Fruit fly (Drosophila melanogaster) whole organism, embryonic: ENCODE data around the gene Rab8.
A peak's percentile ranks its signal among the peaks of the same experiment; 100 is the strongest.

Experiments used
- Antp ChIP-seq: fragments of 200-800 bp; sonication (Bioruptor generic); optimal IDR thresholded peaks from 3 replicates; lab custom pipeline; 2016; ENCODE audit warnings: missing biosample characterization, missing genetic modification characterization
- B-H2 ChIP-seq: fragments of 200-800 bp; sonication (Bioruptor generic); optimal IDR thresholded peaks from 2 replicates; lab custom pipeline; 2018; ENCODE audit warnings: missing biosample characterization, mild to moderate bottlenecking, missing genetic modification characterization
- CG1024 ChIP-seq: fragments of 200-800 bp; sonication (Bioruptor generic); IDR thresholded peaks from 2 replicates; pipeline ENCODE4 v1.3.6; 2022; ENCODE audit warnings: missing biosample characterization, missing genetic modification characterization
- CG10321 ChIP-seq: fragments of 200-800 bp; sonication (Bioruptor generic); IDR thresholded peaks from 2 replicates; pipeline ENCODE4 v1.3.6; 2022; ENCODE audit warnings: missing biosample characterization, missing genetic modification characterization
- CG12391 ChIP-seq: fragments of 200-800 bp; sonication (Bioruptor generic); optimal IDR thresholded peaks from 3 replicates; lab custom pipeline; 2018; ENCODE audit warnings: missing biosample characterization, mild to moderate bottlenecking, missing genetic modification characterization, moderate library complexity
- CG13624 ChIP-seq: fragments of 200-800 bp; sonication (Bioruptor generic); optimal IDR thresholded peaks from 2 replicates; lab custom pipeline; 2016; ENCODE audit warnings: missing biosample characterization, missing genetic modification characterization
- CG13775 ChIP-seq: fragments of 200-800 bp; sonication (Bioruptor generic); optimal IDR thresholded peaks from 3 replicates; lab custom pipeline; 2017; ENCODE audit warnings: missing biosample characterization, mild to moderate bottlenecking, missing genetic modification characterization
- CG15601 ChIP-seq: fragments of 200-800 bp; sonication (Bioruptor generic); optimal IDR thresholded peaks from 3 replicates; lab custom pipeline; 2019; ENCODE audit warnings: missing biosample characterization, mild to moderate bottlenecking, missing genetic modification characterization, moderate library complexity
- CG1792 ChIP-seq: fragments of 200-800 bp; sonication (Bioruptor generic); optimal IDR thresholded peaks from 2 replicates; lab custom pipeline; 2016; ENCODE audit warnings: missing biosample characterization, missing genetic modification characterization
- CG18599 ChIP-seq: fragments of 200-800 bp; sonication (Bioruptor generic); optimal IDR thresholded peaks from 3 replicates; lab custom pipeline; 2017; ENCODE audit warnings: missing biosample characterization, missing genetic modification characterization, mild to moderate bottlenecking, moderate library complexity, missing genetic modification reagents
- CG2129 ChIP-seq: fragments of 200-800 bp; sonication (Bioruptor generic); IDR thresholded peaks from 2 replicates; pipeline ENCODE4 v1.3.6; 2022; ENCODE audit warnings: missing biosample characterization, missing genetic modification characterization; ENCODE audit not compliant: partially characterized antibody
- CG3065 ChIP-seq: fragments of 200-800 bp; sonication (Bioruptor generic); optimal IDR thresholded peaks from 2 replicates; lab custom pipeline; 2016; ENCODE audit warnings: missing biosample characterization, missing genetic modification characterization
- CG31224 ChIP-seq: fragments of 200-800 bp; sonication (Bioruptor generic); IDR thresholded peaks from 2 replicates; pipeline ENCODE4 v1.3.6; 2022; ENCODE audit warnings: missing biosample characterization, missing genetic modification characterization
- CG42726 ChIP-seq: fragments of 200-800 bp; sonication (Bioruptor generic); IDR thresholded peaks from 2 replicates; pipeline ENCODE4 v1.3.6; 2022; ENCODE audit warnings: missing biosample characterization, missing genetic modification characterization; ENCODE audit not compliant: partially characterized antibody
- CG8089 ChIP-seq: fragments of 200-800 bp; sonication (Bioruptor generic); optimal IDR thresholded peaks from 3 replicates; lab custom pipeline; 2016; ENCODE audit warnings: missing biosample characterization, missing genetic modification characterization
- CG8290 ChIP-seq, 3 experiments: fragments of 200-800 bp; sonication (Bioruptor generic); optimal IDR thresholded peaks; 2 replicates each; lab custom pipeline; 2016 to 2019; ENCODE audit warnings: missing biosample characterization in 3 of 3, missing genetic modification characterization in 3 of 3, mild to moderate bottlenecking in 2 of 3, moderate library complexity in 1 of 3
- CG9932 ChIP-seq: fragments of 200-800 bp; sonication (Bioruptor generic); IDR thresholded peaks from 2 replicates; pipeline ENCODE4 v1.3.6; 2022; ENCODE audit warnings: missing biosample characterization, missing genetic modification characterization
- Doc2 ChIP-seq: fragments of 200-800 bp; sonication (Bioruptor generic); IDR thresholded peaks from 2 replicates; pipeline ENCODE4 v1.3.6; 2022; ENCODE audit warnings: missing biosample characterization, missing genetic modification characterization
- Dp ChIP-seq: fragments of 200-800 bp; sonication (Bioruptor generic); optimal IDR thresholded peaks from 2 replicates; lab custom pipeline; 2018; ENCODE audit warnings: missing biosample characterization, mild to moderate bottlenecking, missing genetic modification characterization, moderate library complexity
- H2.0 ChIP-seq: fragments of 200-800 bp; sonication (Bioruptor generic); IDR thresholded peaks from 2 replicates; pipeline ENCODE4 v1.3.6; 2022; ENCODE audit warnings: missing biosample characterization, missing genetic modification characterization
- HmgD ChIP-seq: fragments of 200-800 bp; sonication (Bioruptor generic); optimal IDR thresholded peaks from 3 replicates; lab custom pipeline; 2016; ENCODE audit warnings: missing biosample characterization, missing genetic modification characterization
- Hr3 ChIP-seq: fragments of 200-800 bp; sonication (Bioruptor generic); optimal IDR thresholded peaks from 3 replicates; lab custom pipeline; 2016; ENCODE audit warnings: missing biosample characterization, missing genetic modification characterization
- Hsf ChIP-seq: fragments of 200-800 bp; sonication (Bioruptor generic); optimal IDR thresholded peaks from 3 replicates; lab custom pipeline; 2016; ENCODE audit warnings: missing biosample characterization, missing genetic modification characterization
- Lhr ChIP-seq: fragments of 200-800 bp; sonication (Bioruptor generic); optimal IDR thresholded peaks from 3 replicates; lab custom pipeline; 2017; ENCODE audit warnings: mild to moderate bottlenecking, missing biosample characterization, missing genetic modification reagents, missing genetic modification characterization
- Med ChIP-seq: fragments of 200-800 bp; sonication (Bioruptor generic); peaks from one replicate; lab custom pipeline; 2016; ENCODE audit warnings: missing biosample characterization, missing genetic modification characterization, mild to moderate bottlenecking, inconsistent platforms, moderate library complexity
- Myb ChIP-seq: fragments of 200-800 bp; sonication (Bioruptor generic); optimal IDR thresholded peaks from 2 replicates; lab custom pipeline; 2016; ENCODE audit warnings: missing biosample characterization, missing genetic modification characterization
- Ptx1 ChIP-seq: fragments of 200-800 bp; sonication (Bioruptor generic); IDR thresholded peaks from 2 replicates; pipeline ENCODE4 v1.3.6; 2022; ENCODE audit warnings: missing biosample characterization, missing genetic modification characterization
- Xbp1 ChIP-seq: fragments of 200-800 bp; sonication (Bioruptor generic); optimal IDR thresholded peaks from 3 replicates; lab custom pipeline; 2016; ENCODE audit warnings: missing biosample characterization, mild to moderate bottlenecking, missing genetic modification characterization
- amos ChIP-seq: fragments of 200-800 bp; sonication (Bioruptor generic); IDR thresholded peaks from 2 replicates; pipeline ENCODE4 v1.3.6; 2022; ENCODE audit warnings: missing biosample characterization, missing genetic modification characterization; ENCODE audit not compliant: partially characterized antibody
- bbx ChIP-seq: fragments of 200-800 bp; sonication (Bioruptor generic); IDR thresholded peaks from 2 replicates; pipeline ENCODE4 v1.3.6; 2022; ENCODE audit warnings: missing biosample characterization, missing genetic modification characterization; ENCODE audit not compliant: partially characterized antibody
- bcd ChIP-seq: fragments of 200-800 bp; sonication (Bioruptor generic); optimal IDR thresholded peaks from 2 replicates; lab custom pipeline; 2017; ENCODE audit warnings: missing biosample characterization, mild to moderate bottlenecking, missing genetic modification characterization
- bowl ChIP-seq: fragments of 200-800 bp; sonication (Bioruptor generic); IDR thresholded peaks from 2 replicates; pipeline ENCODE4 v1.3.6; 2022; ENCODE audit warnings: missing biosample characterization, missing genetic modification characterization
- da ChIP-seq: fragments of 200-800 bp; sonication (Bioruptor generic); optimal IDR thresholded peaks from 2 replicates; lab custom pipeline; 2016; ENCODE audit warnings: missing biosample characterization, missing genetic modification characterization
- dati ChIP-seq: fragments of 200-800 bp; sonication (Bioruptor generic); IDR thresholded peaks from 2 replicates; pipeline ENCODE4 v1.3.6; 2022; ENCODE audit warnings: missing biosample characterization, missing genetic modification characterization
- dimm ChIP-seq: fragments of 200-800 bp; sonication (Bioruptor generic); IDR thresholded peaks from 2 replicates; pipeline ENCODE4 v1.3.6; 2022; ENCODE audit warnings: missing biosample characterization, missing genetic modification characterization
- dm ChIP-seq: fragments of 200-800 bp; sonication (Bioruptor generic); optimal IDR thresholded peaks from 3 replicates; lab custom pipeline; 2016; ENCODE audit warnings: missing biosample characterization, missing genetic modification characterization
- dmrt11E ChIP-seq: fragments of 200-800 bp; sonication (Bioruptor generic); optimal IDR thresholded peaks from 3 replicates; lab custom pipeline; 2018; ENCODE audit warnings: missing biosample characterization, mild to moderate bottlenecking, missing genetic modification characterization, moderate library complexity
- gro ChIP-seq: fragments of 200-800 bp; sonication (Bioruptor generic); optimal IDR thresholded peaks from 2 replicates; lab custom pipeline; 2016; ENCODE audit warnings: missing biosample characterization, missing genetic modification characterization
- her ChIP-seq: fragments of 200-800 bp; sonication (Bioruptor generic); optimal IDR thresholded peaks from 2 replicates; lab custom pipeline; 2016; ENCODE audit warnings: missing biosample characterization, missing genetic modification characterization
- mam ChIP-seq: fragments of 200-800 bp; sonication (Bioruptor generic); optimal IDR thresholded peaks from 3 replicates; lab custom pipeline; 2016; ENCODE audit warnings: missing biosample characterization, missing genetic modification characterization
- mld ChIP-seq: fragments of 200-800 bp; sonication (Bioruptor generic); IDR thresholded peaks from 3 replicates; pipeline ENCODE4 v1.3.6; 2022; ENCODE audit warnings: missing biosample characterization, missing genetic modification characterization; ENCODE audit not compliant: partially characterized antibody
- onecut ChIP-seq: fragments of 200-800 bp; sonication (Bioruptor generic); IDR thresholded peaks from 2 replicates; pipeline ENCODE4 v1.3.6; 2022; ENCODE audit warnings: missing biosample characterization, missing genetic modification characterization
- run ChIP-seq: fragments of 200-800 bp; sonication (Bioruptor generic); optimal IDR thresholded peaks from 3 replicates; lab custom pipeline; 2018; ENCODE audit warnings: missing biosample characterization, mild to moderate bottlenecking, missing genetic modification characterization
- so ChIP-seq: fragments of 200-800 bp; sonication (Bioruptor generic); IDR thresholded peaks from 3 replicates; pipeline ENCODE4 v1.3.6; 2022; ENCODE audit warnings: missing biosample characterization, missing genetic modification characterization
- ssp ChIP-seq: fragments of 200-800 bp; sonication (Bioruptor generic); IDR thresholded peaks from 2 replicates; pipeline ENCODE4 v1.3.6; 2022; ENCODE audit warnings: missing biosample characterization, missing genetic modification characterization
- trem ChIP-seq: fragments of 200-800 bp; optimal IDR thresholded peaks from 3 replicates; lab custom pipeline; 2019; ENCODE audit warnings: missing biosample characterization, mild to moderate bottlenecking, missing genetic modification characterization, moderate library complexity
- twi ChIP-seq: fragments of 200-800 bp; optimal IDR thresholded peaks from 2 replicates; lab custom pipeline; 2019; ENCODE audit warnings: missing biosample characterization, mild to moderate bottlenecking, missing genetic modification characterization, moderate library complexity
- unc-4 ChIP-seq: fragments of 200-800 bp; sonication (Bioruptor generic); IDR thresholded peaks from 2 replicates; pipeline ENCODE4 v1.3.6; 2022; ENCODE audit warnings: missing biosample characterization, missing genetic modification characterization; ENCODE audit not compliant: partially characterized antibody
- zen ChIP-seq: fragments of 200-800 bp; sonication (Bioruptor generic); optimal IDR thresholded peaks from 3 replicates; lab custom pipeline; 2018; ENCODE audit warnings: missing biosample characterization, mild to moderate bottlenecking, missing genetic modification characterization, moderate library complexity

Gene Rab8

dm6 chr3L:19919981-19920380 lies 49.1 kb upstream of the Rab8 start:
- no peak for TF ChIP-seq B-H2 (GFP tag; lab: Kevin White, UChicago)
- TF ChIP-seq Doc2 (GFP tag; lab: Robert Waterston, UW), result no peak
- no peak for TF ChIP-seq CG10321 (GFP tag; lab: Robert Waterston, UW)
- no peak for TF ChIP-seq run (tag; lab: Kevin White, UChicago)
- no peak for TF ChIP-seq dati (GFP tag; lab: Robert Waterston, UW)

dm6 chr3L:19914833-19915232 lies 44.0 kb upstream of the Rab8 start, which contains the start of gene Rpn1:
Gene Rpn1 (plus strand): TSS chr3L:19915051.
- peak; percentile 26 for TF ChIP-seq trem (tag; lab: Kevin White, UChicago)
- no peak for TF ChIP-seq dimm (GFP tag; lab: Robert Waterston, UW)
- TF ChIP-seq Lhr (GFP tag; lab: Kevin White, UChicago), result peak; percentile 71
- peak; percentile 39 for TF ChIP-seq mam
- peak; percentile 53; the same call in 1 of the 3 replicates for TF ChIP-seq so (GFP tag; lab: Robert Waterston, UW)
- no peak for TF ChIP-seq CG3065 (GFP tag; lab: Kevin White, UChicago)
- TF ChIP-seq HmgD (GFP tag; lab: Kevin White, UChicago), result peak; percentile 67
- TF ChIP-seq ssp (GFP tag; lab: Robert Waterston, UW), result peak; percentile 49
- no peak for TF ChIP-seq Hr3 (GFP tag; lab: Kevin White, UChicago)
- TF ChIP-seq amos (GFP tag; lab: Robert Waterston, UW), result peak; percentile 57; the same call in 1 of the 2 replicates
- no peak for TF ChIP-seq H2.0 (GFP tag; lab: Robert Waterston, UW)
- TF ChIP-seq CG8290 (GFP tag; optimal IDR thresholded peaks at IDR 0.05; lab: Kevin White, UChicago), result peak; percentile 30
- TF ChIP-seq CG8290 (tag; optimal IDR thresholded peaks at IDR 0.05; lab: Kevin White, UChicago), result no peak
- peak; percentile 4 for TF ChIP-seq CG13775 (GFP tag; lab: Kevin White, UChicago)
- TF ChIP-seq Myb (GFP tag; lab: Kevin White, UChicago), result peak; percentile 82
- peak; percentile 5 for TF ChIP-seq Hsf (GFP tag; lab: Kevin White, UChicago)
- TF ChIP-seq Antp (GFP tag; lab: Kevin White, UChicago), result peak; percentile 35
- no peak for TF ChIP-seq mld (GFP tag; lab: Robert Waterston, UW)
- TF ChIP-seq CG42726 (GFP tag; lab: Robert Waterston, UW), result peak; percentile 49; the same call in 1 of the 2 replicates
- TF ChIP-seq CG8089 (GFP tag; lab: Kevin White, UChicago), result no peak
- peak; percentile 48; the same call in 1 of the 2 replicates for TF ChIP-seq unc-4
- peak; percentile 81 for TF ChIP-seq Dp
- no peak for TF ChIP-seq CG2129
- TF ChIP-seq twi (tag; lab: Kevin White, UChicago), result no peak
- no peak for TF ChIP-seq her
- no peak for TF ChIP-seq CG1792 (GFP tag; lab: Kevin White, UChicago)
- peak; percentile 36 for TF ChIP-seq zen
- TF ChIP-seq bowl, result no peak
- TF ChIP-seq onecut (GFP tag; lab: Robert Waterston, UW), result peak; percentile 88
- peak; percentile 21 for TF ChIP-seq CG13624 (GFP tag; lab: Kevin White, UChicago)
- TF ChIP-seq bcd (GFP tag; lab: Kevin White, UChicago), result peak; percentile 69
- no peak for TF ChIP-seq dmrt11E (tag; lab: Kevin White, UChicago)
- TF ChIP-seq CG15601, result peak; percentile 43
- TF ChIP-seq CG18599 (GFP tag; lab: Kevin White, UChicago), result no peak
- TF ChIP-seq CG31224 (GFP tag; lab: Robert Waterston, UW), result no peak
- TF ChIP-seq gro (GFP tag; lab: Kevin White, UChicago), result peak; percentile 12
- TF ChIP-seq dm (GFP tag; lab: Kevin White, UChicago), result peak; percentile 52
- peak; percentile 9 for TF ChIP-seq CG12391 (tag; lab: Kevin White, UChicago)
- no peak for TF ChIP-seq da
- no peak for TF ChIP-seq CG1024 (GFP tag; lab: Robert Waterston, UW)
- peak; percentile 49; the same call in 1 of the 2 replicates for TF ChIP-seq bbx (GFP tag; lab: Robert Waterston, UW)
- TF ChIP-seq Ptx1 (GFP tag; lab: Robert Waterston, UW), result no peak
- TF ChIP-seq Xbp1 (GFP tag; lab: Kevin White, UChicago), result peak; percentile 48
- TF ChIP-seq Med (GFP tag; lab: Kevin White, UChicago), result peak; percentile 81
- peak; percentile 66 for TF ChIP-seq CG9932 (GFP tag; lab: Robert Waterston, UW)
